Worm (Caenorhabditis elegans): ENCODE results near the gene lsy-2.

The lsy-2 gene

ce11 chrX:2138923-2139322, 49.4 kb downstream of the lsy-2 start:
- no peak for TF ChIP-seq W03F9.2 (tag; optimal IDR thresholded peaks at IDR 0.05)

- TF ChIP-seq dao-5 (tag; optimal IDR thresholded peaks at IDR 0.05) (no peak), him-1 (tag; optimal IDR thresholded peaks at IDR 0.05) (no peak)
These were observed 51.1 kb downstream of the lsy-2 start for ce11 chrX:2140610-2141009.
